Fruit fly (Drosophila melanogaster): Measurements from ENCODE around the gene ERR.

The ERR gene

DNA sequence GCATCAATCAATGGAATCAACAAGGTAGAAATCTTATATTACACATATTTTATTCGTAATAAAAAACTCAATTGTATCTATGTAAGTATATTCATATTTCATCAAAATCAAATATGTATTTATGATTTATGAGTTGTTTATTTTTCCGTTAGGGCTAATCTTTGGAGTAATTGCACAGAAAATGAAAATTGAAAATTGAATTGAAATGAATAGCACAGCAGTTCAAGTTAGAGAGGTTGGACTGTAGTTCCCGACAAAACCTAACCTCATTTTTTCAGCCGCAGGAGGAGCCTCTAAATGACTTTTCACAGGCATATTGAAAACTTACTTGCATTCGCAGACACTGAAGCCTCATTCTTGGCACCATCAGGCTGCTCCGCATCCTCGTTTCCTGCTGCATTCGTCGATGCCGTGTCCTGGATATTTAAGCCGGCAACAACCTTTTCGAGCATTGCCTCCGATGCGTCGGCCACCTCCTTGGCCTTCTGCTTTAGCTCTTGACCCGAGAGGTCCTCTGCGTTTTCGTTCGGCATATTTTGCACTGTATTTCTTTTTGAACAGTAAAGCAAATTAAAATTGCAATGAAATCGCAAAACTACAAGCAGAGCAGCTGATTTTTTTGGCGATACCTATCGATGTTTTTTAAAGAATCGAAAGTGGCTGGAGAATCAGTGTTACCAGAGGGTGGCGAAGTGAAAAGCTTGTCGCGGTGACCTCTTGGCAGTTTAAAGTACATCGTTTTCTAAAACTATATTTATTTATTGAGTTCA lies 8.5 kb downstream of the ERR start, which contains the start of gene Nmt (continued):
- TF ChIP-seq CG9139 (GFP tag; optimal IDR thresholded peaks at IDR 0.05) (no peak), acj6 (GFP tag; optimal IDR thresholded peaks at IDR 0.05) (peak; percentile 57), topi (GFP tag; optimal IDR thresholded peaks at IDR 0.05) (no peak), ss (GFP tag; optimal IDR thresholded peaks at IDR 0.05) (no peak), achi (GFP tag; optimal IDR thresholded peaks at IDR 0.05) (peak; percentile 44), net (GFP tag; optimal IDR thresholded peaks at IDR 0.05) (no peak), CG1621 (tag; optimal IDR thresholded peaks at IDR 0.05) (no peak), CG8632 (GFP tag; optimal IDR thresholded peaks at IDR 0.05) (peak; percentile 24), Sox14 (GFP tag; optimal IDR thresholded peaks at IDR 0.05) (no peak), salr (GFP tag; optimal IDR thresholded peaks at IDR 0.05) (peak in 1 of 2 experiments; percentile 24), OdsH (GFP tag; optimal IDR thresholded peaks at IDR 0.05) (peak; percentile 56), Sox102F (GFP tag; optimal IDR thresholded peaks at IDR 0.05) (no peak), eg (GFP tag; IDR thresholded peaks at IDR 0.05) (peak; percentile 51; the same call in 1 of the 3 replicates), Hr38 (GFP tag; optimal IDR thresholded peaks at IDR 0.05) (no peak), lz (GFP tag; optimal IDR thresholded peaks at IDR 0.05) (peak; percentile 39), CG8319 (GFP tag; optimal IDR thresholded peaks at IDR 0.05) (peak; percentile 80), CG31627 (GFP tag; optimal IDR thresholded peaks at IDR 0.05) (peak; percentile 37), CG11294 (GFP tag; IDR thresholded peaks at IDR 0.05) (no peak), CG11762 (GFP tag; optimal IDR thresholded peaks at IDR 0.05; ENCODE audit: insufficient read depth) (no peak), Hr39 (GFP tag; optimal IDR thresholded peaks at IDR 0.05) (peak; percentile 42), cyc (GFP tag; optimal IDR thresholded peaks at IDR 0.05) (no peak), esn (GFP tag; optimal IDR thresholded peaks at IDR 0.05) (peak; percentile 46), CG3919 (GFP tag; optimal IDR thresholded peaks at IDR 0.05) (peak; percentile 60), dac (GFP tag; optimal IDR thresholded peaks at IDR 0.05) (no peak), CG10669 (GFP tag; optimal IDR thresholded peaks at IDR 0.05) (no peak), Ets96B (tag; optimal IDR thresholded peaks at IDR 0.05) (no peak), CG6854 (GFP tag; optimal IDR thresholded peaks at IDR 0.05) (no peak), pdm3 (GFP tag; optimal IDR thresholded peaks at IDR 0.05) (no peak), fd85E (GFP tag; optimal IDR thresholded peaks at IDR 0.05) (no peak), Gug (GFP tag; IDR thresholded peaks at IDR 0.05) (no peak), CG34406 (GFP tag; optimal IDR thresholded peaks at IDR 0.05) (peak; percentile 41), CG8119 (GFP tag; IDR thresholded peaks at IDR 0.05) (peak; percentile 52; the same call in 2 of the 3 replicates), Smox (GFP tag; optimal IDR thresholded peaks at IDR 0.05) (no peak), spab (GFP tag; optimal IDR thresholded peaks at IDR 0.05) (no peak), CG16779 (tag; optimal IDR thresholded peaks at IDR 0.05) (no peak)

dm6 chr3L:8175818-8176217 lies 10.7 kb downstream of the ERR start, which contains the start of gene RecQ4:
RecQ4 (minus strand) TSS chr3L:8175978.
- TF ChIP-seq CG1621 (tag; optimal IDR thresholded peaks at IDR 0.05) (no peak), net (GFP tag; optimal IDR thresholded peaks at IDR 0.05) (no peak), CG8119 (GFP tag; IDR thresholded peaks at IDR 0.05) (no peak), Sox102F (GFP tag; optimal IDR thresholded peaks at IDR 0.05) (no peak), spab (GFP tag; optimal IDR thresholded peaks at IDR 0.05) (no peak), OdsH (GFP tag; optimal IDR thresholded peaks at IDR 0.05) (no peak), vri (GFP tag; optimal IDR thresholded peaks at IDR 0.05) (no peak), Smox (GFP tag; optimal IDR thresholded peaks at IDR 0.05) (no peak), Hr39 (GFP tag; optimal IDR thresholded peaks at IDR 0.05) (peak; percentile 20), lz (GFP tag; optimal IDR thresholded peaks at IDR 0.05) (peak; percentile 5), CG8319 (GFP tag; optimal IDR thresholded peaks at IDR 0.05) (no peak), esn (GFP tag; optimal IDR thresholded peaks at IDR 0.05) (no peak), pdm3 (GFP tag; optimal IDR thresholded peaks at IDR 0.05) (no peak), CG7368 (GFP tag; optimal IDR thresholded peaks at IDR 0.05) (no peak), eg (GFP tag; IDR thresholded peaks at IDR 0.05) (no peak)
